Fruit fly (Drosophila melanogaster) whole organism, pupa: ENCODE results near the gene Or13a.

Source experiments
- CG10348 ChIP-seq: fragments of 200-800 bp; sonication (Bioruptor generic); IDR thresholded peaks from 2 replicates; pipeline ENCODE4 v1.3.6; 2022; ENCODE audit warnings: missing biosample characterization, missing genetic modification characterization
- CG13204 ChIP-seq: fragments of 200-800 bp; sonication (Bioruptor generic); optimal IDR thresholded peaks from 2 replicates; lab custom pipeline; 2018; ENCODE audit warnings: missing biosample characterization, mild to moderate bottlenecking, missing genetic modification characterization, moderate library complexity
- CG14655 ChIP-seq: fragments of 200-800 bp; sonication (Bioruptor generic); optimal IDR thresholded peaks from 3 replicates; lab custom pipeline; 2017; ENCODE audit warnings: mild to moderate bottlenecking, missing biosample characterization, missing genetic modification reagents, missing genetic modification characterization
- CG15710 ChIP-seq: fragments of 200-800 bp; sonication (Bioruptor generic); optimal IDR thresholded peaks from 2 replicates; lab custom pipeline; 2018; ENCODE audit warnings: missing biosample characterization, mild to moderate bottlenecking, missing genetic modification characterization, moderate library complexity
- CG32121 ChIP-seq: fragments of 200-800 bp; sonication (Bioruptor generic); IDR thresholded peaks from 2 replicates; pipeline ENCODE4 v1.3.6; 2022; ENCODE audit warnings: missing biosample characterization, missing genetic modification characterization
- CG34367 ChIP-seq: fragments of 200-800 bp; sonication (Bioruptor generic); optimal IDR thresholded peaks from 2 replicates; lab custom pipeline; 2018; ENCODE audit warnings: missing biosample characterization, mild to moderate bottlenecking, missing genetic modification characterization
- CG4496 ChIP-seq: fragments of 200-800 bp; sonication (Bioruptor generic); IDR thresholded peaks from 3 replicates; pipeline ENCODE4 v1.3.6; 2022; ENCODE audit warnings: missing biosample characterization, missing genetic modification characterization
- CG8301 ChIP-seq: fragments of 200-800 bp; sonication (Bioruptor generic); optimal IDR thresholded peaks from 2 replicates; lab custom pipeline; 2018; ENCODE audit warnings: missing biosample characterization, mild to moderate bottlenecking, missing genetic modification characterization
- CG9948 ChIP-seq: fragments of 200-800 bp; sonication (Bioruptor generic); optimal IDR thresholded peaks from 2 replicates; lab custom pipeline; 2018; ENCODE audit warnings: missing biosample characterization, mild to moderate bottlenecking, missing genetic modification characterization, moderate library complexity
- D1 ChIP-seq: fragments of 200-800 bp; sonication (Bioruptor generic); optimal IDR thresholded peaks from 2 replicates; lab custom pipeline; 2018; ENCODE audit warnings: missing biosample characterization, mild to moderate bottlenecking, missing genetic modification characterization, moderate library complexity
- Ets98B ChIP-seq: fragments of 200-800 bp; sonication (Bioruptor generic); IDR thresholded peaks from 2 replicates; pipeline ENCODE4 v1.3.6; 2022; ENCODE audit warnings: missing biosample characterization, missing genetic modification characterization
- Pif1A ChIP-seq: fragments of 200-800 bp; sonication (Bioruptor generic); optimal IDR thresholded peaks from 3 replicates; lab custom pipeline; 2016; ENCODE audit warnings: missing biosample characterization, missing genetic modification characterization
- Pif1B ChIP-seq: fragments of 200-800 bp; sonication (Bioruptor generic); optimal IDR thresholded peaks from 3 replicates; lab custom pipeline; 2016; ENCODE audit warnings: missing biosample characterization, missing genetic modification characterization
- fd96Ca ChIP-seq: fragments of 200-800 bp; sonication (Bioruptor generic); IDR thresholded peaks from 3 replicates; pipeline ENCODE4 v1.3.6; 2022; ENCODE audit warnings: missing biosample characterization, missing genetic modification characterization
- rn ChIP-seq: fragments of 200-800 bp; sonication (Bioruptor generic); IDR thresholded peaks from 2 replicates; pipeline ENCODE4 v1.3.6; 2022; ENCODE audit warnings: missing biosample characterization, missing genetic modification characterization

Gene Or13a

dm6 chrX:15996831-15997230 lies 22.6 kb downstream of the Or13a start, which contains the start of gene CG8939:
TSS of gene CG8939 (plus strand) at chrX:15997016.
- TF ChIP-seq CG13204 (GFP tag; lab: Kevin White, UChicago) (no peak), CG9948 (tag; lab: Kevin White, UChicago) (no peak), CG32121 (GFP tag; lab: Robert Waterston, UW) (no peak), Ets98B (no peak), Pif1B (GFP tag; lab: Kevin White, UChicago) (no peak), D1 (tag; lab: Kevin White, UChicago) (no peak), CG14655 (no peak), CG15710 (tag; lab: Kevin White, UChicago) (no peak), Pif1A (no peak), fd96Ca (GFP tag; lab: Robert Waterston, UW) (no peak)

DNA sequence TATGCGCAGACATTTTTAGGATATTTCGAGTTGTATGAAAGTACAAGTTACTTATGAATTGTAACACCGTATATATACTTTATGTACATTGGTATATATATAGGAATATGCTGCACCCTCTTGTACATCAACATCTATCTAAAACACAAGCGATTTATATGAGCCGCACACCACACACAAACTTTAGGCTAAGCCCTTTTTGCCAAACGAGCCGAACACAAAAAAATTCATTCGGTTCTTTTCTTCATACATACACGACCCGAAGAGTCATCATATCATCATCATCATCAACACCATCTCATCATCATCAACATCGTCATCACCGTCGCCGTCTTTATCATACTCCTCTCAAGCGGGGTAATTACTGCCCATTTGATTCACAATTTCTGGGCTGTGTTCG lies 30.8 kb downstream of the Or13a start:
- no peak for TF ChIP-seq CG34367 (tag; lab: Kevin White, UChicago)
- no peak for TF ChIP-seq CG32121 (GFP tag; lab: Robert Waterston, UW)
- TF ChIP-seq CG15710 (tag; lab: Kevin White, UChicago): no peak
- no peak for TF ChIP-seq rn (GFP tag; lab: Robert Waterston, UW)
- TF ChIP-seq CG14655: no peak
- TF ChIP-seq CG8301 (tag; lab: Kevin White, UChicago): no peak
- TF ChIP-seq CG10348: no peak
- TF ChIP-seq CG13204 (GFP tag; lab: Kevin White, UChicago): no peak
- no peak for TF ChIP-seq CG4496 (GFP tag; lab: Robert Waterston, UW)
- TF ChIP-seq Ets98B: no peak

DNA sequence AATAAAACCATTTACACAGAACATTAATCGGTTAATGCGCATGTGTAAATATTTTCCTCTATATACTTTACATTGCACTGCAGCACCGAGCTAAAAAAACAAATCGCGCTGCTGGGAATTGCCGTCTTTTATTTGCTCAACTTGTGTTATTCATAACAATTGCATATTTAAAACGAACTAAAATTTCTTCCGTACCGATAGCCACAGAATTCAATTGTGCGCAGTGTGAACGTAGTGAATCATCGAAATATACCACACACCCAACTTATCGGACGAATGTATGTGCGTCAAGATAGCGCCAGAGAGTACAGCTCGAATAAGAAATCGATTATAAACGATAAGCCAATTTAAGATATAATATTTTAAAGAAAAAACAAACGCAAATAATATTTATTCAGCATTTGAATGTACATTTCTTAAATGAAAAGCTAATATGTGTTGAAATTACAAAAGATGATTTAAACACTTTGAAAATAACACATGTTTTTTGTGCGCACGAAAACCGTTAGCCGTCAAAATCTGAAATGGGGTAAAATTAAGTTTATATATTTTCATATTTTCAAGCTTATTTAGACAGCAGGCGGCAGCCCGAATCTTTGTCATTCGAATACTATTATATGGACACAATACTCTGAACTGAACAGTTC lies 31.4 kb downstream of the Or13a start, which contains the start of the genes vap and CG12698:
Gene vap, minus strand, starts transcription at position 262 of the 647 bp plus-strand sequence.
Gene CG12698, plus strand, starts transcription at position 597 of the 647 bp plus-strand sequence.
- TF ChIP-seq D1 (tag; lab: Kevin White, UChicago) (peak; percentile 17), CG13204 (GFP tag; lab: Kevin White, UChicago) (no peak), rn (GFP tag; lab: Robert Waterston, UW) (no peak), CG9948 (tag; lab: Kevin White, UChicago) (no peak)
- TF ChIP-seq, all 21 proteins: peak for 1

DNA sequence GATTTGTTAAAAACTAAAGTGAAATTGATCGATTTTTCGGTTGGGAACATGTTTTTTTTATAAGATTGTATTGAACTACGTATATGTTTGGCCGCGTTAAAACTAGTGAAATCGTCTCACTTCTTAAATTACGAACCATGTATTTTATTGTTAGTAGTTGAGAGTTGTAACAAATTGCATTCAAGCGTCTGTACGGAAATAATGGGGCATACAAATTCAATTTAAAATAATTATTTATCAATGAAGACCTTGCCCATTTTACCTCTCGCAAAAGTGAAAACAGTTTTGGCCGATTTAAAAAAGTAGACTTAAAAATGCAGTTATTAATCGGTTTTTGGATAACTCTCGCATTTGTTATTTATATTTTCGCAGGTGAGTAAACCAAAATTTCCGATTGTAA lies 34.6 kb downstream of the Or13a start, which contains the start of gene Muc14A:
Gene Muc14A, plus strand, starts transcription at position 301 of the 400 bp plus-strand sequence.
- TF ChIP-seq rn (GFP tag; lab: Robert Waterston, UW): no peak
- TF ChIP-seq CG34367 (tag; lab: Kevin White, UChicago): no peak
